Worm (Caenorhabditis elegans): ENCODE data around the gene R160.14.
A peak's percentile ranks its signal among the peaks of the same experiment; 100 is the strongest.

The R160.14 gene

DNA sequence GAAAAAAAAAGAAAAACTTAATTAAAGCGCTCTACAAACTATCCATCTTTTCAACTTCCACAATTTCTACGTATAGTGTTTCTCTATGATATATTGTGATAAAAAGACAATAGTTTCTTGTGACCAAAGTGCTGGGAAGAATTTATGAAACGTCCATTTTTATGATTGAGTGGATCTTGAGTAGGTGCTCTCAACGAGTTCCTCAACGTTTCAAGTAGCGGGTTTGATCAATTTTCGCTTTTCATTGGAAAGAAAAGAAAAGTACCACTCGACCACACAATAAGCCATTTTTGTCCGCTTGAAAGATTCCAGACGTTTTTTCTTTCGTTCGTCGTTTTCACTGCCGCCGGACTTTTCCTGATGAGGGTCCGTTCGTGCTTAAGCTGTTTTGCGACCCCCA, 25.6 kb upstream of the R160.14 start:
- no peak for TF ChIP-seq unc-120 (tag; optimal IDR thresholded peaks at IDR 0.05; ENCODE audit: poor library complexity, severe bottlenecking)
- TF ChIP-seq ceh-43 (GFP tag; optimal IDR thresholded peaks at IDR 0.05): no peak
- no peak for TF ChIP-seq nhr-2 (tag; optimal IDR thresholded peaks at IDR 0.05)

DNA sequence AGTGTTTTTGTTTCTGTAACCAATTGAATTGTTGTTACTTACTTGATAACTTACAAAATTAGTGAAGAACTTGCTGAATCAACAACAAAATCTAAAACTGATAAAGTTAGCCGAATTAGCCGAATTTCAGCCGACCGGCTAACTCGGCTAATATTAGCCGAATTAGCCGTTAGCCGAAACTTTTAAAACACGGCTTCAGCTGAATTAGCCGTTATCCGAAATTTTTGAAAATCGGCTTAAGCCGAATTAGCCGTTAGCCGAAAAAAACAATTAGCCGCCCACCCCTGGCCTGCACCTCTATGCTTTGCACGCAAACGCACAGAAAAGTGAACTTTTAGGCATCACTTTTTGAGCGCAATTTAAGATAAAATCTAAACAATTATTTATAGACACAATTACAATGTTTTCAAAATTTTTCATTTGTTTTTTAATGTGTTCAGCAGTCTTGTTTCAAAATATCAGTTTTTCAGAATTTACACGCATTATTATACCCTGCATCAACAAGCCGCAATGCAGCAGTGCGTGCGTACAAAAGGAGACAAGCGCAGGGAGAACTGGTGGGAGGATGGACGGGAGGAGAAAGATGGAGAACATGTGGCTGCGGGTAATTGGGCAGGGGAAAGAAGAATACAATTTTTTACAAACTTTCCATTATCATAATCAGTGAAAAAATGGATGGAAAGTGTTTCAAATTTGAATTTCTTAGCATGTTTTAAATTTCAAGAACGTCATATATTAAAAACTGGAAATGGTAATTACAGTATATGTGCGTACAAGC, 23.4 kb upstream of the R160.14 start:
- TF ChIP-seq elt-3 (tag; optimal IDR thresholded peaks at IDR 0.05) (peak; percentile 29), cnd-1 (tag; optimal IDR thresholded peaks at IDR 0.05) (peak; percentile 27), hlh-1 (tag; optimal IDR thresholded peaks at IDR 0.05) (peak; percentile 26), mep-1 (tag; optimal IDR thresholded peaks at IDR 0.05) (peak; percentile 45), ces-1 (GFP tag; optimal IDR thresholded peaks at IDR 0.05) (no peak), mab-5 (tag; optimal IDR thresholded peaks at IDR 0.05) (no peak), elt-1 (tag; optimal IDR thresholded peaks at IDR 0.05; ENCODE audit: borderline replicate concordance, insufficient read depth) (no peak), nhr-237 (tag; optimal IDR thresholded peaks at IDR 0.05) (peak; percentile 44), lsy-2 (tag; optimal IDR thresholded peaks at IDR 0.05) (peak; percentile 44), ham-2 (GFP tag; optimal IDR thresholded peaks at IDR 0.05) (peak; percentile 67), nhr-28 (tag; optimal IDR thresholded peaks at IDR 0.05) (no peak), pha-4 (tag; optimal IDR thresholded peaks at IDR 0.05) (peak; percentile 33), unc-120 (tag; optimal IDR thresholded peaks at IDR 0.05; ENCODE audit: poor library complexity, severe bottlenecking) (no peak), sptf-1 (tag; optimal IDR thresholded peaks at IDR 0.05) (peak; percentile 33), zip-8 (tag; optimal IDR thresholded peaks at IDR 0.05) (no peak), drap-1 (GFP tag; optimal IDR thresholded peaks at IDR 0.05) (peak; percentile 56), mls-2 (tag; optimal IDR thresholded peaks at IDR 0.05) (no peak), ceh-39 (tag; optimal IDR thresholded peaks at IDR 0.05) (peak; percentile 24), tbx-8 (GFP tag; optimal IDR thresholded peaks at IDR 0.05) (no peak)

DNA sequence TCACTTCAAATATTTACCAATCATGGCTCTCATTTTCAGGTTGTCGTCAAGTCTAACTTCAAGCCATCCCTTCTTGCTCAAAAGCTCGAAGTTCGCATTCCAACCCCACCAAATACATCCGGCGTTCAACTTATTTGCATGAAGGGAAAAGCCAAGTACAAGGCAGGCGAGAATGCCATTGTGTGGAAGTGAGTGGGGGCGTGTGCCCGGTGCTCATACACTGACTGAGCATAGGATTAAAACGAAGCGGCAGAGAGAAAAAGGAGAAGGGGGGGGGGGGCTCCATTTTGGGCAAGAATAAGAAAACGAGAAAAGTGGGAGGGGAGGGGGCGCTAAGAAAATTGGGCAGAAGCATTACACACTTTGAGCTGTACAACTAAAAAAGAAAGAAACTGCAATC, 19.8 kb upstream of the R160.14 start:
- no peak for TF ChIP-seq ceh-83 (GFP tag; optimal IDR thresholded peaks at IDR 0.05)
- no peak for TF ChIP-seq ham-2 (GFP tag; optimal IDR thresholded peaks at IDR 0.05)
- no peak for TF ChIP-seq nhr-2 (tag; optimal IDR thresholded peaks at IDR 0.05)
- TF ChIP-seq nhr-28 (tag; optimal IDR thresholded peaks at IDR 0.05): no peak
- TF ChIP-seq mls-2 (tag; optimal IDR thresholded peaks at IDR 0.05): peak; percentile 7
- TF ChIP-seq snpc-4 (tag; optimal IDR thresholded peaks at IDR 0.05): no peak
- TF ChIP-seq ces-1 (GFP tag; optimal IDR thresholded peaks at IDR 0.05): peak; percentile 25
- no peak for TF ChIP-seq pha-4 (tag; optimal IDR thresholded peaks at IDR 0.05)

DNA sequence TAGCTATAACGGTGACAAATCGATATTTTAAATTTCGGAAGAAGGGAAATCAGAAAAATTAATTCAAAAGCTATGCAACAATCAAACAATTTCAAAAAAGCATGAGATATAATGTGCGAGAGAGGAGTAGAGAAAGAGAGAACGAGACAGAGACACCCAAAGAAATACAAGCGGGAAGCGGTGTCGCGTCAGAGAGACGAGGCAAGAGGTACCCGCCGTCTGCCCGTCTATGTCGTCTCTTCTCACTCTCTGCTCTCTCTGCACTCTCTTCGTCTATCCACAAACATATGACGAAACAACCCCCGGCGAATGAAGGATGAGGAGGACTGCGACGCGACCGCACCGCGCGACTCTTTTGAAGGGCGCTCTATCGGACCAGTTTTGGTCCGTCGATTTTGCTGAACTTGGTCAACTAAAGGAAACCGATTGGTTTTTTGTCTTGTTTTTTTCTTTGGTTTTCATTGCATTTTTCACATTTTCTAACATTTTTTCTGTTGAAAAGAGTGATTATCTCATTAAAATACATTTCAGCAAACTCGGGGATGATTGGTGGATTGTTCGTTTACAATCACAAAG, 17.0 kb upstream of the R160.14 start, which contains the start of gene dpy-23:
dpy-23 (plus strand) TSS at position 526 of the 576 bp plus-strand sequence.
- TF ChIP-seq unc-39 (tag; optimal IDR thresholded peaks at IDR 0.05) (no peak), drap-1 (GFP tag; optimal IDR thresholded peaks at IDR 0.05) (peak; percentile 48), mls-2 (tag; optimal IDR thresholded peaks at IDR 0.05) (peak; percentile 65), nhr-237 (tag; optimal IDR thresholded peaks at IDR 0.05) (peak; percentile 93), flh-1 (GFP tag; optimal IDR thresholded peaks at IDR 0.05) (no peak), snpc-4 (tag; optimal IDR thresholded peaks at IDR 0.05) (no peak), unc-120 (tag; optimal IDR thresholded peaks at IDR 0.05; ENCODE audit: poor library complexity, severe bottlenecking) (peak; percentile 92), ztf-11 (tag; optimal IDR thresholded peaks at IDR 0.05) (peak; percentile 69), elt-3 (tag; optimal IDR thresholded peaks at IDR 0.05) (no peak), sptf-1 (tag; optimal IDR thresholded peaks at IDR 0.05) (peak; percentile 59), M03D4.4 (tag; optimal IDR thresholded peaks at IDR 0.05) (peak; percentile 19), hlh-1 (tag; optimal IDR thresholded peaks at IDR 0.05) (peak; percentile 82), cnd-1 (tag; optimal IDR thresholded peaks at IDR 0.05) (peak; percentile 11), ceh-39 (tag; optimal IDR thresholded peaks at IDR 0.05) (peak; percentile 69), lsy-2 (tag; optimal IDR thresholded peaks at IDR 0.05) (peak; percentile 78), zip-8 (tag; optimal IDR thresholded peaks at IDR 0.05) (no peak), sem-2 (GFP tag; optimal IDR thresholded peaks at IDR 0.05) (no peak), ceh-83 (GFP tag; optimal IDR thresholded peaks at IDR 0.05) (no peak), lin-32 (GFP tag; optimal IDR thresholded peaks at IDR 0.05) (no peak), ces-1 (GFP tag; optimal IDR thresholded peaks at IDR 0.05) (peak; percentile 91), pha-4 (tag; optimal IDR thresholded peaks at IDR 0.05) (peak; percentile 93), tbx-8 (GFP tag; optimal IDR thresholded peaks at IDR 0.05) (no peak), elt-1 (tag; optimal IDR thresholded peaks at IDR 0.05; ENCODE audit: borderline replicate concordance, insufficient read depth) (no peak), bed-3 (GFP tag; optimal IDR thresholded peaks at IDR 0.05) (no peak), nhr-28 (tag; optimal IDR thresholded peaks at IDR 0.05) (no peak), nhr-2 (tag; optimal IDR thresholded peaks at IDR 0.05) (no peak), unc-62 (GFP tag; optimal IDR thresholded peaks at IDR 0.05) (peak; percentile 87), ham-2 (GFP tag; optimal IDR thresholded peaks at IDR 0.05) (peak; percentile 88), ceh-43 (GFP tag; optimal IDR thresholded peaks at IDR 0.05) (peak; percentile 28), mab-5 (tag; optimal IDR thresholded peaks at IDR 0.05) (no peak), mep-1 (tag; optimal IDR thresholded peaks at IDR 0.05) (peak; percentile 83), nhr-76 (tag; optimal IDR thresholded peaks at IDR 0.05) (no peak), lin-13 (tag; optimal IDR thresholded peaks at IDR 0.05) (peak; percentile 71), nhr-12 (tag; optimal IDR thresholded peaks at IDR 0.05) (peak; percentile 20), blmp-1 (tag; optimal IDR thresholded peaks at IDR 0.05) (no peak)

Data from whole organism, mixed stage, embryonic.